Fruit fly (Drosophila melanogaster) Kc167 (cell line): ENCODE data around the gene P5CDh2.

Experiments used
- Myc ChIP-seq: fragments of >200 bp; optimal IDR thresholded peaks from 2 replicates; lab custom pipeline; 2017; ENCODE audit warnings: missing external identifiers
- Sin3A ChIP-seq: fragments of >200 bp; optimal IDR thresholded peaks from 2 replicates; lab custom pipeline; 2018; ENCODE audit warnings: missing external identifiers
- ttk ChIP-seq: sonication (Bioruptor generic); optimal IDR thresholded peaks from 2 replicates; lab custom pipeline; 2017; ENCODE audit warnings: missing external identifiers

DNA sequence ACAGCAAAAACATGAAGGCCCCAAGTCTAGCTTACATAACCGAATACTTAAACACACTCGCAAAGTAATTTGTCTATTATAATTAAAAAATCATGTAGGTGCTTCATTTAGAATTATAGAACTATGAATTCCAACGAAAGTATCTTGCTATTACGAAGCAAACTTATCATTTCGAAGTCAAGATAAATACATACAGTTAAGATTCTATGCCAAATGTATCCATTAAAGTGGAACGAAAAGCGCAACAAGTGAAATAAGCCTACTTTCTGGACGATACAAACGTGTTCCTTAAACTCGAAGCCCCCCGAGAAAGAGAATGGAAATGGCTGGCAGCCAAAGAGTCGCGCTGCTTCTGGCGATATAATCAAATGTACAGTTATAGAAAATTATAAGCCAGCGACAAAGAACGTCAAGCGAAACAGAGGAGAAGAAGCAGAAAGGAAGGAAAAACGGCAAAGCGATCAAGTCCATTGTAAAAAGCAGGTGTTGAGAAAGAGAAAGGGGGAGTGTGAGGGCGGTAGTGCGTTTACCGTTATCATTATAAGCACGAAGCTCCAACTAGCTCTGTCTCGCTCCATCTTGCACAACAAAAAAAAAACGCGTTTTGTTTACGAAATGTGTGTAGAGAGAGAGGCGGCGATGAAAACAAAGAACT is 25.0 kb upstream of the P5CDh2 start:
- no peak for TF ChIP-seq ttk (lab: Kevin White, UChicago)
- no peak for TF ChIP-seq Sin3A (lab: Kevin White, UChicago)
- TF ChIP-seq Myc (lab: Kevin White, UChicago) = no peak
